Worm (Caenorhabditis elegans) whole organism, dauer: ENCODE data around the gene T09F5.1.

ENCODE experiments used
- unc-62 ChIP-seq: sonication (generic microtip); optimal IDR thresholded peaks from 2 replicates; lab custom pipeline; 2017; ENCODE audit warnings: missing biosample characterization, missing genetic modification reagents, missing genetic modification characterization

The T09F5.1 gene

ce11 chrV:15143285-15143684 lies 5.6 kb upstream of the T09F5.1 start, which contains the start of gene K08F9.1:
Gene K08F9.1 (minus strand): TSS chrV:15143385.
- no peak for TF ChIP-seq unc-62 (GFP tag; lab: Kevin White, UChicago)

ce11 chrV:15143798-15144197 lies 5.1 kb upstream of the T09F5.1 start, which contains the start of gene K08F9.4:
Gene K08F9.4 (plus strand): TSS chrV:15144019.
- no peak for TF ChIP-seq unc-62 (GFP tag; lab: Kevin White, UChicago)

- no peak for TF ChIP-seq unc-62 (GFP tag; lab: Kevin White, UChicago)
These were observed 1.1 kb upstream of the T09F5.1 start, which contains the start of gene T09F5.20 for ce11 chrV:15147776-15148175. Gene T09F5.20 (minus strand): TSS chrV:15147876.

- TF ChIP-seq unc-62 (GFP tag; lab: Kevin White, UChicago): no peak
These were observed 1.3 kb downstream of the T09F5.1 start for ce11 chrV:15150176-15150575.

ce11 chrV:15150661-15151060 lies 1.8 kb downstream of the T09F5.1 start, which contains the start of gene T09F5.2:
Gene T09F5.2 (plus strand): TSS chrV:15150961.
- no peak for TF ChIP-seq unc-62 (GFP tag; lab: Kevin White, UChicago)

ce11 chrV:15152010-15152409 lies 3.1 kb downstream of the T09F5.1 start:
- TF ChIP-seq unc-62 (GFP tag; lab: Kevin White, UChicago): no peak

ce11 chrV:15153277-15153676 lies 4.4 kb downstream of the T09F5.1 start, which contains the start of gene srh-55:
Gene srh-55 (plus strand): TSS chrV:15153577.
- TF ChIP-seq unc-62 (GFP tag; lab: Kevin White, UChicago): no peak

ce11 chrV:15156504-15156903 lies 7.6 kb downstream of the T09F5.1 start:
- TF ChIP-seq unc-62 (GFP tag; lab: Kevin White, UChicago): no peak

ce11 chrV:15158691-15159090 lies 9.8 kb downstream of the T09F5.1 start, which contains the start of gene str-45:
Gene str-45 (plus strand): TSS chrV:15158991.
- TF ChIP-seq unc-62 (GFP tag; lab: Kevin White, UChicago): no peak

ce11 chrV:15162697-15163096 lies 13.8 kb downstream of the T09F5.1 start, which contains the start of gene srz-11:
Gene srz-11 (plus strand): TSS chrV:15163082.
- no peak for TF ChIP-seq unc-62 (GFP tag; lab: Kevin White, UChicago)

- TF ChIP-seq unc-62 (GFP tag; lab: Kevin White, UChicago): no peak
These were observed 26.6 kb downstream of the T09F5.1 start, which contains the start of gene clec-47 for ce11 chrV:15175459-15175858. Gene clec-47 (plus strand): TSS chrV:15175759.

ce11 chrV:15179757-15180156 lies 30.9 kb downstream of the T09F5.1 start, which contains the start of gene T09F5.10:
Gene T09F5.10 (plus strand): TSS chrV:15180057.
- TF ChIP-seq unc-62 (GFP tag; lab: Kevin White, UChicago): no peak

ce11 chrV:15181899-15182298 lies 33.0 kb downstream of the T09F5.1 start:
- TF ChIP-seq unc-62 (GFP tag; lab: Kevin White, UChicago): no peak

ce11 chrV:15182407-15182806 lies 33.5 kb downstream of the T09F5.1 start, which contains the start of gene fbxa-84:
Gene fbxa-84 (plus strand): TSS chrV:15182440.
- no peak for TF ChIP-seq unc-62 (GFP tag; lab: Kevin White, UChicago)

- TF ChIP-seq unc-62 (GFP tag; lab: Kevin White, UChicago): no peak
These were observed 35.5 kb downstream of the T09F5.1 start, which contains the start of gene Y75B12B.1 for ce11 chrV:15184097-15185040. Gene Y75B12B.1 (plus strand): TSS chrV:15184699.
